Worm (Caenorhabditis elegans): ENCODE measurements around the gene clec-141.

The clec-141 gene

ce11 chrII:5433069-5433468 lies 25.6 kb upstream of the clec-141 start, which contains the start of gene srx-114:
srx-114 (minus strand) TSS chrII:5433169.
- TF ChIP-seq fos-1 (tag; optimal IDR thresholded peaks at IDR 0.05) = no peak
- no peak for TF ChIP-seq nhr-11 (tag; optimal IDR thresholded peaks at IDR 0.05)
- TF ChIP-seq zfp-3 (GFP tag; conservative IDR thresholded peaks at IDR 0.05) = no peak
- TF ChIP-seq unc-130 (GFP tag; optimal IDR thresholded peaks at IDR 0.05) = no peak
- no peak for TF ChIP-seq dmd-9 (GFP tag; IDR thresholded peaks at IDR 0.05)
- no peak for TF ChIP-seq ztf-11 (tag; optimal IDR thresholded peaks at IDR 0.05)
- no peak for TF ChIP-seq lin-29 (GFP tag; IDR thresholded peaks at IDR 0.05)
- TF ChIP-seq nhr-42 (GFP tag; IDR thresholded peaks at IDR 0.05) = no peak
- TF ChIP-seq dve-1 (tag; optimal IDR thresholded peaks at IDR 0.05; ENCODE audit: insufficient read depth) = no peak

DNA sequence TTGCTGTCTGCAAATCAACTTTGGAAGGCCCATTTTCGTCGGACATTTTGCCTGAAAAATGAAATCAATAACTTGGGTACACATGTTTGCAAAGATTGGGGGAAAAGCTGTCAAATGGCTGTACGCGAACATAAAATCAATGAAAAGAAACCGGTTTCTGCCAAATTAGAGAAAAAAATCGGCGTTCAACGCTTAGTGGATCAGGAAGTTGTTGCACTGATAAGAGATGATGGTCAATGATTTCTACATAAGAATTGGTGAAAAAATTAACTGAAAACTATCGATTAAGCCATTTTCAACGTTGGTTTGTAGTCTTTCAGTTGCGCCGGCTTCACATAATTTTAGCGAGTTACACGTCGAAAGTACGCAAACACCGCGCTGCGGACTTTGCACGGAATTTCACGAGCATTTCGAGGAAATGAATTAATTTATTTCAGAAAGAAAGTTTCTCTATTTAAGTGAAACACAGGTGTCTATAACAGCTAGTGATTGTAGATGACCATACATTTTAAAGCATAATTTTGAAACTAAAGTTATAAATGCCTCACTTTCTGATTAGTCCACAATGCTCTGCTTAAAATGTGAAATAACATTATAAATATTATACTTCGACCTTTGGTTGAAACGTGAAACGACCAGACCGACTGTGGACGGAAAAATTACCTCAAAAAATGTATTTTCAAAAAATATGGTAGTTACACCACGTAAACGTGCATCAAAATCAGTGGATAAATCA lies 22.2 kb upstream of the clec-141 start, which contains the start of the genes F07F6.4 and F07F6.2:
TSS of gene F07F6.4 (minus strand) at position 51 of the 736 bp plus-strand sequence.
TSS of gene F07F6.2 (plus strand) at position 686 of the 736 bp plus-strand sequence.
- TF ChIP-seq unc-39 (tag; optimal IDR thresholded peaks at IDR 0.05) (no peak), mep-1 (tag; optimal IDR thresholded peaks at IDR 0.05) (peak; percentile 27), dmd-6 (GFP tag; IDR thresholded peaks at IDR 0.05) (no peak), lsy-2 (tag; optimal IDR thresholded peaks at IDR 0.05) (peak in 1 of 2 experiments; percentile 64), aha-1 (tag) (peak; percentile 90), mes-2 (tag; optimal IDR thresholded peaks at IDR 0.05; ENCODE audit: poor library complexity, severe bottlenecking) (peak; percentile 68), dpl-1 (GFP tag; optimal IDR thresholded peaks at IDR 0.05) (peak; percentile 59), pqm-1 (tag; optimal IDR thresholded peaks at IDR 0.05) (peak; percentile 27), mxl-3 (GFP tag; optimal IDR thresholded peaks at IDR 0.05) (peak; percentile 7), Y75B8A.6 (GFP tag; IDR thresholded peaks at IDR 0.05) (no peak), dve-1 (tag; optimal IDR thresholded peaks at IDR 0.05; ENCODE audit: insufficient read depth) (peak; percentile 39), nhr-6 (tag; optimal IDR thresholded peaks at IDR 0.05) (peak; percentile 15), mxl-2 (GFP tag; conservative IDR thresholded peaks at IDR 0.05) (no peak), lin-38 (GFP tag; IDR thresholded peaks at IDR 0.05) (peak; percentile 46; the same call in 1 of the 2 replicates)

- TF ChIP-seq nhr-28 (tag; optimal IDR thresholded peaks at IDR 0.05) (peak; percentile 19), lin-38 (GFP tag; IDR thresholded peaks at IDR 0.05) (no peak)
Observed at ce11 chrII:5426470-5426869, 19.0 kb upstream of the clec-141 start.

- no peak for TF ChIP-seq saeg-2 (GFP tag; IDR thresholded peaks at IDR 0.05)
- TF ChIP-seq dmd-6 (GFP tag; IDR thresholded peaks at IDR 0.05) = peak; percentile 38; the same call in 1 of the 2 replicates
- TF ChIP-seq hif-1 (tag; optimal IDR thresholded peaks at IDR 0.05) = peak in 1 of 2 experiments; percentile 36
- TF ChIP-seq lin-38 (GFP tag; IDR thresholded peaks at IDR 0.05) = 0 out of 2 replicates have a peak, but pooled peaks have one; percentile 9
- no peak for TF ChIP-seq daf-12 (tag; optimal IDR thresholded peaks at IDR 0.05)
- TF ChIP-seq mes-2 (tag; optimal IDR thresholded peaks at IDR 0.05; ENCODE audit: poor library complexity, severe bottlenecking) = peak; percentile 41
- TF ChIP-seq fkh-10 (GFP tag; optimal IDR thresholded peaks at IDR 0.05) = no peak
- no peak for TF ChIP-seq lin-39 (tag; optimal IDR thresholded peaks at IDR 0.05)
- TF ChIP-seq hlh-11 (tag; optimal IDR thresholded peaks at IDR 0.05) = peak; percentile 77
- TF ChIP-seq F44E2.7 (GFP tag; IDR thresholded peaks at IDR 0.05) = no peak
- peak; percentile 56 for TF ChIP-seq nhr-6 (tag; optimal IDR thresholded peaks at IDR 0.05)
- no peak for TF ChIP-seq lin-13 (GFP tag; optimal IDR thresholded peaks at IDR 0.05)
- no peak for TF ChIP-seq set-16 (GFP tag; IDR thresholded peaks at IDR 0.05)
- no peak for TF ChIP-seq Y105C5A.15 (GFP tag; IDR thresholded peaks at IDR 0.05)
- TF ChIP-seq Y48G9A.11 (GFP tag; IDR thresholded peaks at IDR 0.05) = no peak
- TF ChIP-seq ZK337.2 (GFP tag; IDR thresholded peaks at IDR 0.05) = no peak
- TF ChIP-seq nhr-48 (tag; optimal IDR thresholded peaks at IDR 0.05) = peak; percentile 38
- no peak for TF ChIP-seq Y5F2A.4 (GFP tag; optimal IDR thresholded peaks at IDR 0.05)
- no peak for TF ChIP-seq duxl-1 (tag; optimal IDR thresholded peaks at IDR 0.05; ENCODE audit: poor library complexity)
- no peak for TF ChIP-seq aly-2 (tag; optimal IDR thresholded peaks at IDR 0.05)
- no peak for TF ChIP-seq nhr-111 (GFP tag; optimal IDR thresholded peaks at IDR 0.05)
- peak; percentile 16 for TF ChIP-seq dpl-1 (GFP tag; optimal IDR thresholded peaks at IDR 0.05)
- no peak for TF ChIP-seq F26F4.8 (GFP tag; conservative IDR thresholded peaks at IDR 0.05)
- peak; percentile 63 for TF ChIP-seq nhr-77 (tag; optimal IDR thresholded peaks at IDR 0.05)
- TF ChIP-seq ceh-62 (tag; optimal IDR thresholded peaks at IDR 0.05) = no peak
- no peak for TF ChIP-seq nhr-41 (GFP tag; IDR thresholded peaks at IDR 0.05)
- no peak for TF ChIP-seq ceh-82 (tag; optimal IDR thresholded peaks at IDR 0.05)
Observed at ce11 chrII:5426054-5426453, 18.6 kb upstream of the clec-141 start.
